Worm (Caenorhabditis elegans): Measurements from ENCODE around the gene lgc-17.
A peak's percentile ranks its signal among the peaks of the same experiment; 100 is the strongest.

lgc-17 gene

ce11 chrX:12162659-12163058 lies 41.3 kb downstream of the lgc-17 start:
- no peak for TF ChIP-seq sptf-2 (GFP tag; optimal IDR thresholded peaks at IDR 0.05)
- no peak for TF ChIP-seq F39B2.1 (GFP tag; IDR thresholded peaks at IDR 0.05)
- no peak for TF ChIP-seq let-607 (tag; optimal IDR thresholded peaks at IDR 0.05)
- TF ChIP-seq ceh-91 (GFP tag; IDR thresholded peaks at IDR 0.05) = no peak
- no peak for TF ChIP-seq somi-1 (GFP tag; optimal IDR thresholded peaks at IDR 0.05)
- no peak for TF ChIP-seq lsl-1 (GFP tag; optimal IDR thresholded peaks at IDR 0.05)
- no peak for TF ChIP-seq rcor-1 (GFP tag; IDR thresholded peaks at IDR 0.05)
- no peak for TF ChIP-seq hmg-20 (GFP tag; IDR thresholded peaks at IDR 0.05)
- TF ChIP-seq ztf-22 (GFP tag; optimal IDR thresholded peaks at IDR 0.05) = no peak
- no peak for TF ChIP-seq ets-4 (GFP tag; optimal IDR thresholded peaks at IDR 0.05)
- TF ChIP-seq lag-1 (GFP tag; IDR thresholded peaks at IDR 0.05) = no peak
- no peak for TF ChIP-seq F57C9.4 (tag; optimal IDR thresholded peaks at IDR 0.05)
- no peak for TF ChIP-seq C17E4.6 (GFP tag; IDR thresholded peaks at IDR 0.05)
- no peak for TF ChIP-seq egrh-3 (GFP tag; IDR thresholded peaks at IDR 0.05)

- TF ChIP-seq F57A8.1 (GFP tag; optimal IDR thresholded peaks at IDR 0.05) = no peak
- no peak for TF ChIP-seq lsy-27 (tag; optimal IDR thresholded peaks at IDR 0.05; ENCODE audit: borderline replicate concordance, insufficient read depth)
- no peak for TF ChIP-seq him-1 (tag; optimal IDR thresholded peaks at IDR 0.05)
- no peak for TF ChIP-seq Y56A3A.18 (GFP tag; IDR thresholded peaks at IDR 0.05)
- no peak for TF ChIP-seq Y53G8AR.9 (GFP tag; conservative IDR thresholded peaks at IDR 0.05)
- TF ChIP-seq ccch-3 (GFP tag; optimal IDR thresholded peaks at IDR 0.05) = no peak
- TF ChIP-seq madf-6 (GFP tag; IDR thresholded peaks at IDR 0.05) = no peak
- no peak for TF ChIP-seq tbp1 (GFP tag; optimal IDR thresholded peaks at IDR 0.05)
- no peak for TF ChIP-seq ceh-58 (GFP tag; IDR thresholded peaks at IDR 0.05)
These were observed 42.7 kb downstream of the lgc-17 start for ce11 chrX:12164047-12164446.

ce11 chrX:12164943-12165342 lies 43.6 kb downstream of the lgc-17 start:
- no peak for TF ChIP-seq F52B5.7 (tag; optimal IDR thresholded peaks at IDR 0.05)
- TF ChIP-seq Y67H2A.10 (GFP tag; conservative IDR thresholded peaks at IDR 0.05) = no peak

ce11 chrX:12167632-12168377 lies 46.4 kb downstream of the lgc-17 start:
- TF ChIP-seq madf-3 (GFP tag; IDR thresholded peaks at IDR 0.05) (no peak), egrh-3 (GFP tag; IDR thresholded peaks at IDR 0.05) (no peak), tbp1 (GFP tag; optimal IDR thresholded peaks at IDR 0.05) (no peak), dpff-1 (tag; optimal IDR thresholded peaks at IDR 0.05) (no peak)

- TF ChIP-seq egl-44 (GFP tag; IDR thresholded peaks at IDR 0.05) (no peak), lin-35 (GFP tag; optimal IDR thresholded peaks at IDR 0.05) (peak in 1 of 3 experiments; percentile 32), madf-3 (GFP tag; IDR thresholded peaks at IDR 0.05) (0 out of 2 replicates have a peak, but pooled peaks have one; percentile 17), snpc-4 (GFP tag; optimal IDR thresholded peaks at IDR 0.05) (no peak), snpc-4 (tag; optimal IDR thresholded peaks at IDR 0.05) (no peak)
These were observed 47.4 kb downstream of the lgc-17 start for ce11 chrX:12168765-12169164.
